Fruit fly (Drosophila melanogaster) whole organism, prepupa: ENCODE measurements around the gene blot.
A peak's percentile ranks its signal among the peaks of the same experiment; 100 is the strongest.

Experiments used
- CG11294 ChIP-seq: fragments of 200-800 bp; sonication (Bioruptor generic); IDR thresholded peaks from 2 replicates; pipeline ENCODE4 v1.3.6; 2022; ENCODE audit warnings: missing biosample characterization, missing genetic modification characterization
- CG16779 ChIP-seq: fragments of 200-800 bp; sonication (Bioruptor generic); optimal IDR thresholded peaks from 3 replicates; lab custom pipeline; 2017; ENCODE audit warnings: missing biosample characterization, mild to moderate bottlenecking, missing genetic modification characterization
- CG6792 ChIP-seq: fragments of 200-800 bp; sonication (Bioruptor generic); optimal IDR thresholded peaks from 3 replicates; lab custom pipeline; 2016; ENCODE audit warnings: missing biosample characterization, missing genetic modification characterization
- Gug ChIP-seq: fragments of 200-800 bp; sonication (Bioruptor generic); IDR thresholded peaks from 2 replicates; pipeline ENCODE4 v1.3.6; 2022; ENCODE audit warnings: missing biosample characterization, missing genetic modification characterization
- OdsH ChIP-seq: fragments of 200-800 bp; sonication (Bioruptor generic); optimal IDR thresholded peaks from 3 replicates; lab custom pipeline; 2016; ENCODE audit warnings: missing biosample characterization, missing genetic modification characterization
- Smox ChIP-seq: fragments of 200-800 bp; sonication (Bioruptor generic); optimal IDR thresholded peaks from 3 replicates; lab custom pipeline; 2016; ENCODE audit warnings: missing biosample characterization, missing genetic modification characterization
- fkh ChIP-seq: fragments of 200-800 bp; sonication (Bioruptor generic); optimal IDR thresholded peaks from 3 replicates; lab custom pipeline; 2017; ENCODE audit warnings: missing biosample characterization, mild to moderate bottlenecking, missing genetic modification characterization, moderate library complexity
- lz ChIP-seq: fragments of 200-800 bp; sonication (Bioruptor generic); optimal IDR thresholded peaks from 3 replicates; lab custom pipeline; 2016; ENCODE audit warnings: missing biosample characterization, missing genetic modification characterization
- spab ChIP-seq: fragments of 200-800 bp; sonication (Bioruptor generic); optimal IDR thresholded peaks from 2 replicates; lab custom pipeline; 2017; ENCODE audit warnings: missing biosample characterization, mild to moderate bottlenecking, missing genetic modification characterization, missing genetic modification reagents
- svp ChIP-seq: fragments of 200-800 bp; sonication (Bioruptor generic); peaks from one replicate; lab custom pipeline; 2016; ENCODE audit warnings: missing biosample characterization, missing genetic modification characterization
- topi ChIP-seq: fragments of 200-800 bp; sonication (Bioruptor generic); optimal IDR thresholded peaks from 3 replicates; lab custom pipeline; 2016; ENCODE audit warnings: missing biosample characterization, missing genetic modification characterization

dm6 chr3L:17411273-17411672, 10.0 kb downstream of the blot start:
- TF ChIP-seq CG11294 (GFP tag; lab: Robert Waterston, UW): no peak
- TF ChIP-seq OdsH (GFP tag; lab: Kevin White, UChicago): no peak
- TF ChIP-seq Smox (GFP tag; lab: Kevin White, UChicago): no peak
- no peak for TF ChIP-seq fkh
- TF ChIP-seq CG6792: no peak
- TF ChIP-seq svp: peak; percentile 24
- no peak for TF ChIP-seq CG16779 (tag; lab: Kevin White, UChicago)
- TF ChIP-seq spab: no peak
- TF ChIP-seq Gug: no peak
- no peak for TF ChIP-seq topi (GFP tag; lab: Kevin White, UChicago)
- no peak for TF ChIP-seq lz (GFP tag; lab: Kevin White, UChicago)
